Worm (Caenorhabditis elegans): ENCODE measurements around the gene ppt-1.

Gene ppt-1

ce11 chrV:6650508-6650907 is 24.4 kb upstream of the ppt-1 start:
- TF ChIP-seq him-1 (tag; optimal IDR thresholded peaks at IDR 0.05) (no peak), dao-5 (tag; optimal IDR thresholded peaks at IDR 0.05) (no peak), W03F9.2 (tag; optimal IDR thresholded peaks at IDR 0.05) (no peak)

- no peak for TF ChIP-seq W03F9.2 (tag; optimal IDR thresholded peaks at IDR 0.05)
- no peak for TF ChIP-seq him-1 (tag; optimal IDR thresholded peaks at IDR 0.05)
- no peak for TF ChIP-seq dao-5 (tag; optimal IDR thresholded peaks at IDR 0.05)
Measured at ce11 chrV:6649317-6649716, 23.2 kb upstream of the ppt-1 start, which contains the start of gene T10H9.1. Gene T10H9.1, plus strand, starts transcription at chrV:6649617.

DNA sequence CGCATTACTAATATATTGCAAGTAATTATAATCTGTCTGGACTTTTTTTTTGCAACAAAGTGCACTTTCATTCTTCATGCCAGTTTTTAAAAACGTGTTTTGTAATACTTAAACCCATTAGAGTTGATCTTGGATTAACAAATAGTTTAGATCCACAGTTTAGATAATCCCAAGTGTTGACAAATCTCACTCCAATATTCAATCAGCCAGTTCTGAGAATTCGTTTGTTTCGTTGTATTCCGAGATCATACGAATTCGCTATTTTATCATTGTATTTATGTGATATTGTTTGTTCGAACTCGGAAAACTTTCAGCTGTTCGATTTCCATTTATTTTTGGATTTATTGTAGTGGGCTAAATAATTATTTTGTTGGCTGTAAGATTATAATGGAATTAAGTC is 19.7 kb upstream of the ppt-1 start:
- TF ChIP-seq him-1 (tag; optimal IDR thresholded peaks at IDR 0.05), result no peak
- no peak for TF ChIP-seq W03F9.2 (tag; optimal IDR thresholded peaks at IDR 0.05)
- no peak for TF ChIP-seq dao-5 (tag; optimal IDR thresholded peaks at IDR 0.05)

ce11 chrV:6632925-6633324 is 6.8 kb upstream of the ppt-1 start, which contains the start of gene scd-2:
Gene scd-2, plus strand, starts transcription at chrV:6633225.
- TF ChIP-seq him-1 (tag; optimal IDR thresholded peaks at IDR 0.05) (no peak), W03F9.2 (tag; optimal IDR thresholded peaks at IDR 0.05) (no peak), dao-5 (tag; optimal IDR thresholded peaks at IDR 0.05) (no peak)

DNA sequence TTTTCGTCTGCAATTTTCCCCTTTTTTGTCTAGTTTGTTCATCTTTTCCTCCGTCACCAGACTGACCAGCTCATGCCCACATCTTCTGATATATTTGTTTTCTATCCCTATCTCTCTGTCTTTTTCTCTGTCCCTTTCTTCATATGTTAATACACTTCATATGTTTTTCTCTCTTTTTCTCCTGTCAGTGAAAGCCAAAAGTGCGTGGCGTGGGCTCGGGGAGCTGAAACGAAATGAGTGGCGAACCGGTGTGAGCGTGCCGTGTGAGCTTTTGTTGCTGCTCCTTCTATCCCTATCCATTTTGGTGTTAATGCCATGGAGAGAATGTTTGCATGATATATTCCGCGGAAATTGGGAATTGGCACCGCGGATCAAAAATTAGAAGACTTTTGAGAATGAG is 5.7 kb upstream of the ppt-1 start:
- TF ChIP-seq W03F9.2 (tag; optimal IDR thresholded peaks at IDR 0.05), result no peak
- no peak for TF ChIP-seq dao-5 (tag; optimal IDR thresholded peaks at IDR 0.05)
- TF ChIP-seq him-1 (tag; optimal IDR thresholded peaks at IDR 0.05), result no peak

DNA sequence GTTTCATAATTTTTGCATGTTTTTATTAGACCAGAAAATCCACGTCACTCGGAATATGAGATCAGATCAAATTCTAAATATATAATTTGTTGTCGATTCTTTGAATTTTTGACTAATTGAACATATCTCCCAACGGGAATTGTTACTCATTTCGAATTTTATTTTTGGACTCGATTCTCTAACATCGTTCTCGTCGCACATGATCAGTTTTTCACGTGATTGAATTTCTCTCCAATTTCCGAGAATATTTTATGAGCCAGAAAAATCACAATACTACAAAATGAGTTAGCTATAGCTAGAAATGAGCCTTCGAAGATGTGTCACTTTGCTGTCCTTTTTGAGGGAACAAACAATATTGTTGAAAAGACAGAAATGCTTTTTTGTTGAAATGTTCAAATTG is 4.6 kb upstream of the ppt-1 start:
- TF ChIP-seq dao-5 (tag; optimal IDR thresholded peaks at IDR 0.05), result no peak
- TF ChIP-seq him-1 (tag; optimal IDR thresholded peaks at IDR 0.05), result no peak
- no peak for TF ChIP-seq W03F9.2 (tag; optimal IDR thresholded peaks at IDR 0.05)

DNA sequence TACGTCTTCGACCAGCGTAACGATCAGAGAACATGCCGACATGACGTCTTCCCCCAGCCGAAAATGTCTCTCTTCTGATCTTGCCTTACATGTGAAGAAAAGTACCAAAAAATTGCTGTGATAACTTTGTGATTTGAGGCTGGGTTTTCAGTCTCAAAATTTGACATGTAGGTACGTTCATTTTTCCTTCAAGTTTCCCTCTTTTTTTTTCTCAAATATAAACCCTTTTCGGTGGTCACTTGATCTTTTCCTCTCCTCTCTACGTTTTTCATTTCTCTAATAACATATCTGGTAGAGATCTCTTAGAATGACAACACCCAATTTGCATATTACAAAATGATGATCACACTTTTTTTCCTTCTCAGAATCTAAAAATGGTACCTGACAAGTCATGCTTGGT is 4.2 kb downstream of the ppt-1 start, which contains the start of gene nhr-37:
Gene nhr-37, plus strand, starts transcription at position 301 of the 400 bp plus-strand sequence.
- TF ChIP-seq dao-5 (tag; optimal IDR thresholded peaks at IDR 0.05) (no peak), him-1 (tag; optimal IDR thresholded peaks at IDR 0.05) (no peak), W03F9.2 (tag; optimal IDR thresholded peaks at IDR 0.05) (no peak)

- TF ChIP-seq him-1 (tag; optimal IDR thresholded peaks at IDR 0.05), result no peak
- no peak for TF ChIP-seq dao-5 (tag; optimal IDR thresholded peaks at IDR 0.05)
- TF ChIP-seq W03F9.2 (tag; optimal IDR thresholded peaks at IDR 0.05), result no peak
Measured at ce11 chrV:6620809-6621208, 5.3 kb downstream of the ppt-1 start.

- TF ChIP-seq him-1 (tag; optimal IDR thresholded peaks at IDR 0.05), result no peak
- TF ChIP-seq W03F9.2 (tag; optimal IDR thresholded peaks at IDR 0.05), result no peak
- TF ChIP-seq dao-5 (tag; optimal IDR thresholded peaks at IDR 0.05), result no peak
Measured at ce11 chrV:6616294-6616693, 9.8 kb downstream of the ppt-1 start.

ce11 chrV:6614968-6615367 is 11.2 kb downstream of the ppt-1 start:
- no peak for TF ChIP-seq dao-5 (tag; optimal IDR thresholded peaks at IDR 0.05)
- TF ChIP-seq W03F9.2 (tag; optimal IDR thresholded peaks at IDR 0.05), result no peak
- no peak for TF ChIP-seq him-1 (tag; optimal IDR thresholded peaks at IDR 0.05)

DNA sequence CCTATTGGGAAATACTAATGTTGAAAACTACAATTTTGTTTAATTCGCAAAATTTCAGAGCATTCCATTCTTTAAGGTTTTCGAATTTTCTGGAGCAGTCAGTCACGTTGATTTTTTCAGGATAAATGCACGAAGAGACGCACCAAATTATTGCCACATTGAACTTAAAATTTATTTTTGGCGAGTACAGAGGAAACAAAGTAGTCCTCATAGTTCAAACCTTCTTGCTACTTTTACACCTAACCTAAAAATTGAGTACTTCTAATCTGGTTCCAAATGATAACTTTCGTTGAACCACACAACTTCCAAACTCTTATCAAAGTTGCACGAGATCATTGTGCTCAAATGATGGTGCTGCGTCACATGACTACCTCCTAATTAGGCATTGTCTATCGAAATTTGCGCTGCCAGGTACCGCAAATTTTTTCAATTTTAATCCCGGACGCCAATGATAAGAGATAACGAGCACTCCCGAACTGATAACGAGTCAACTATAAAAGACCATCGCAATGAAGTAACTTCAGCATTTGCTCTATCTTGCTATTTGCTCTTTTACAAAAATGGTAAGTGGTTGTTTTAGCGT is 11.9 kb downstream of the ppt-1 start, which contains the start of gene cpr-4:
Gene cpr-4, plus strand, starts transcription at position 523 of the 583 bp plus-strand sequence.
- no peak for TF ChIP-seq him-1 (tag; optimal IDR thresholded peaks at IDR 0.05)

DNA sequence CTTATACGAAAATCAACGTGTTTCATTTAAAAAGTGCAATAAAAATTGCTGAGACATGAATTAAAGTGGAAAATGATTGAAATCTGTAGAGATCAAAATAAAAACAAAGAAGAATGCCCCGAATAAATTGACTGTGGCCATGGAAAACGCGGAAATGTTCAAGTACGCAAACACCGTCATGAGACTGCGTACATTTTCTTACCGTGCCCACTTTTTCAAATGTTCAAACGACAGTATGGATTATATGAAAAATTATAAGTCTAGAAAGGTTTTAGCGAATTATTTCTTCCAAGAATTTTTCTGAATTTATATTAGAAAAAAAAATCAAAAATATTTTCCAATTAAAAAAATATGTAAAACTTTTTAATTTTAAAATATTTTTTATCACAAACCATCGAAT is 14.6 kb downstream of the ppt-1 start:
- TF ChIP-seq him-1 (tag; optimal IDR thresholded peaks at IDR 0.05), result no peak
- peak; percentile 50 for TF ChIP-seq W03F9.2 (tag; optimal IDR thresholded peaks at IDR 0.05)

DNA sequence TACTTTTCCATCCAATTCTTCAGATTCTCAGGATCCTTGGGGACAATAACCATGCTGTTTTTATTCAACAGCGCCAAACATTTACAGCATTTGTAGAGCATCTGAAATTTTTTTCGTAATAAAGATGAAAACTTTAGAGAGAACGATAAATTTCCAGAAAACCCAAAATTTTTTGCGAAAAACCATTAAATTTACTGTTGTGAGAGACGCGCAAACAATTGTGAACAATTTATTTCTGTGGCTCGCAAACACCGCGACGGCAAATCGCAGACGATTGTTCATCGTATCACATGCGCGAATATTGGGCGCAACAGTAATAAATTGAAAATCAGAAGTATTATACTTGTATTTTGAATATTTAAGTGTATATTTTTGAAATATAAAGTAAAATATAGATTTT is 15.1 kb downstream of the ppt-1 start, which contains the start of gene gon-14:
Gene gon-14, minus strand, starts transcription at position 101 of the 400 bp plus-strand sequence.
- no peak for TF ChIP-seq him-1 (tag; optimal IDR thresholded peaks at IDR 0.05)
- TF ChIP-seq W03F9.2 (tag; optimal IDR thresholded peaks at IDR 0.05), result no peak
- no peak for TF ChIP-seq dao-5 (tag; optimal IDR thresholded peaks at IDR 0.05)

- TF ChIP-seq him-1 (tag; optimal IDR thresholded peaks at IDR 0.05) (no peak), W03F9.2 (tag; optimal IDR thresholded peaks at IDR 0.05) (peak; percentile 40)
Measured at ce11 chrV:6606197-6606596, 19.9 kb downstream of the ppt-1 start.

DNA sequence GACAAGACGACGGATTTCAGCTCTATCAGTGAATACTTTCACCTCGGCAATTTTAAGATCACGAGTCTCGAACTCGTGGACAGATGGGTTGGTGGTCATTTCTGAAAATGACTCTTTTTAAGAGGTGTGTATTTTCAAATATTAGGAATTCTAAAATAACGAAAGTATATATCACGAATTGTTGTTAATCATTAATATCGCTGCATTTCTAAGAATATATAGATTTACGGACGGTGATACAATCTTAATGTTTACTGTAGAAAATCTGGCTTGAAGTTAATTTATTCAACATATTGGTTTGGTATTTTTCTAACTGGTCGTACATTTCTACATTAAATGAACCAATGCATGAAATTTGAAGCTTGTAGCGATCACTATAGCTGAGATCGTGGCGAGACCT is 20.9 kb downstream of the ppt-1 start, which contains the start of gene ZK1055.7:
Gene ZK1055.7, minus strand, starts transcription at position 101 of the 400 bp plus-strand sequence.
- TF ChIP-seq dao-5 (tag; optimal IDR thresholded peaks at IDR 0.05) (no peak), W03F9.2 (tag; optimal IDR thresholded peaks at IDR 0.05) (no peak), him-1 (tag; optimal IDR thresholded peaks at IDR 0.05) (no peak)

All from whole organism, L4/young adult.